Worm (Caenorhabditis elegans) whole organism, L4 larva: ENCODE data around the gene gdh-1.

Source experiments
- D1046.2 ChIP-seq: fragments of 200-800 bp; sonication (Bioruptor generic); IDR thresholded peaks from 2 replicates; pipeline ENCODE4 v1.3.6; 2022; ENCODE audit warnings: missing genetic modification characterization, missing compliant biosample characterization
- F37D6.2 ChIP-seq: sonication (generic microtip); optimal IDR thresholded peaks from 2 replicates; lab custom pipeline; 2016; ENCODE audit warnings: mild to moderate bottlenecking, missing genetic modification characterization, missing compliant biosample characterization
- R02D3.7 ChIP-seq: fragments of 150-350 bp; sonication (generic microtip); optimal IDR thresholded peaks from 3 replicates; lab custom pipeline; 2014; ENCODE audit warnings: missing biosample characterization, missing genetic modification characterization
- T20F7.1 ChIP-seq: fragments of 200-800 bp; sonication (Bioruptor generic); optimal IDR thresholded peaks from 2 replicates; lab custom pipeline; 2018; ENCODE audit warnings: mild to moderate bottlenecking, missing genetic modification characterization, missing compliant biosample characterization
- daf-8 ChIP-seq: fragments of 200-800 bp; sonication (Bioruptor generic); IDR thresholded peaks from 2 replicates; pipeline ENCODE4 v1.3.6; 2022; ENCODE audit warnings: missing genetic modification characterization, missing compliant biosample characterization
- nhr-11 ChIP-seq: fragments of 150-350 bp; optimal IDR thresholded peaks from 2 replicates; lab custom pipeline; 2014; ENCODE audit warnings: missing biosample characterization, missing genetic modification characterization
- nhr-237 ChIP-seq: sonication (generic microtip); optimal IDR thresholded peaks from 2 replicates; lab custom pipeline; 2017; ENCODE audit warnings: missing biosample characterization, missing genetic modification characterization
- saeg-2 ChIP-seq: fragments of 200-800 bp; sonication (Bioruptor generic); IDR thresholded peaks from 2 replicates; pipeline ENCODE4 v1.3.6; 2022; ENCODE audit warnings: missing genetic modification reagents, missing genetic modification characterization, missing compliant biosample characterization
- set-16 ChIP-seq: fragments of 200-800 bp; sonication (Bioruptor generic); IDR thresholded peaks from 2 replicates; pipeline ENCODE4 v1.3.6; 2022; ENCODE audit warnings: missing genetic modification reagents, missing genetic modification characterization, missing compliant biosample characterization
- skn-1 ChIP-seq: fragments of 150-350 bp; optimal IDR thresholded peaks from 2 replicates; lab custom pipeline; 2014; ENCODE audit warnings: missing biosample characterization, missing genetic modification characterization
- zip-11 ChIP-seq: fragments of 200-800 bp; sonication (Bioruptor generic); IDR thresholded peaks from 2 replicates; pipeline ENCODE4 v1.3.6; 2022; ENCODE audit warnings: missing genetic modification characterization, missing compliant biosample characterization
- ztf-11 ChIP-seq: fragments of 150-350 bp; optimal IDR thresholded peaks from 2 replicates; lab custom pipeline; 2014; ENCODE audit warnings: missing biosample characterization, missing genetic modification characterization

- peak; percentile 43 for TF ChIP-seq F37D6.2 (tag; lab: Kevin White, UChicago)
- no peak for TF ChIP-seq saeg-2
- TF ChIP-seq zip-11 (GFP tag; lab: Robert Waterston, UW), result no peak
- TF ChIP-seq ztf-11, result no peak
- no peak for TF ChIP-seq R02D3.7 (tag; lab: Kevin White, UChicago)
- TF ChIP-seq nhr-237 (tag; lab: Kevin White, UChicago), result no peak
- TF ChIP-seq D1046.2, result no peak
- TF ChIP-seq set-16 (GFP tag; lab: Robert Waterston, UW), result no peak
- TF ChIP-seq skn-1 (tag; lab: Kevin White, UChicago), result no peak
- peak; percentile 55 for TF ChIP-seq T20F7.1 (GFP tag; lab: Kevin White, UChicago)
- no peak for TF ChIP-seq nhr-11 (tag; lab: Kevin White, UChicago)
- TF ChIP-seq daf-8 (GFP tag; lab: Robert Waterston, UW), result no peak
These were observed 8.6 kb downstream of the gdh-1 start, which contains the start of gene ZK829.7 for ce11 chrIV:11961485-11962255.
